Worm (Caenorhabditis elegans) whole organism, late embryonic: Measurements from ENCODE around the gene dpy-1.

Experiments
- T23F11.4 ChIP-seq: fragments of 200-800 bp; sonication (Bioruptor generic); optimal IDR thresholded peaks from 2 replicates; lab custom pipeline; 2018; ENCODE audit warnings: mild to moderate bottlenecking, missing genetic modification characterization, missing compliant biosample characterization
- rnt-1 ChIP-seq: sonication (generic microtip); optimal IDR thresholded peaks from 2 replicates; lab custom pipeline; 2016; ENCODE audit warnings: missing genetic modification characterization, missing compliant biosample characterization
- unc-86 ChIP-seq: sonication (generic microtip); optimal IDR thresholded peaks from 2 replicates; lab custom pipeline; 2016; ENCODE audit warnings: missing genetic modification characterization, missing compliant biosample characterization

- no peak for TF ChIP-seq unc-86
- TF ChIP-seq T23F11.4: no peak
- no peak for TF ChIP-seq rnt-1
These were observed 42.1 kb downstream of the dpy-1 start, which contains the start of gene Y39A3B.1 for ce11 chrIII:2005729-2006128.
